Fruit fly (Drosophila melanogaster) whole organism, embryonic: ENCODE measurements around the gene CG43255.

Experiments
- Antp ChIP-seq: fragments of 200-800 bp; sonication (Bioruptor generic); optimal IDR thresholded peaks from 3 replicates; lab custom pipeline; 2016; ENCODE audit warnings: missing biosample characterization, missing genetic modification characterization
- CG10959 ChIP-seq: fragments of 200-800 bp; sonication (Bioruptor generic); IDR thresholded peaks from 2 replicates; pipeline ENCODE4 v1.3.6; 2022; ENCODE audit warnings: missing biosample characterization, missing genetic modification characterization
- CG11398 ChIP-seq: fragments of 200-800 bp; sonication (Bioruptor generic); optimal IDR thresholded peaks from 2 replicates; lab custom pipeline; 2016; ENCODE audit warnings: missing biosample characterization, missing genetic modification characterization
- CG11560 ChIP-seq: fragments of 200-800 bp; sonication (Bioruptor generic); IDR thresholded peaks from 3 replicates; pipeline ENCODE4 v1.3.6; 2022; ENCODE audit warnings: missing biosample characterization, missing genetic modification characterization
- CG12391 ChIP-seq: fragments of 200-800 bp; sonication (Bioruptor generic); optimal IDR thresholded peaks from 3 replicates; lab custom pipeline; 2018; ENCODE audit warnings: missing biosample characterization, mild to moderate bottlenecking, missing genetic modification characterization, moderate library complexity
- CG12659 ChIP-seq: fragments of 200-800 bp; sonication (Bioruptor generic); optimal IDR thresholded peaks from 3 replicates; lab custom pipeline; 2017; ENCODE audit warnings: mild to moderate bottlenecking, missing biosample characterization, missing genetic modification reagents, missing genetic modification characterization
- CG1602 ChIP-seq: fragments of 200-800 bp; sonication (Bioruptor generic); optimal IDR thresholded peaks from 3 replicates; lab custom pipeline; 2016; ENCODE audit warnings: missing biosample characterization, missing genetic modification characterization
- CG17361 ChIP-seq: fragments of 200-800 bp; sonication (Bioruptor generic); IDR thresholded peaks from 3 replicates; pipeline ENCODE4 v1.3.6; 2022; ENCODE audit warnings: missing biosample characterization, missing genetic modification characterization
- CG17612 ChIP-seq: fragments of 200-800 bp; sonication (Bioruptor generic); IDR thresholded peaks from 2 replicates; pipeline ENCODE4 v1.3.6; 2022; ENCODE audit warnings: missing biosample characterization, missing genetic modification characterization
- CG18011 ChIP-seq: fragments of 200-800 bp; sonication (Bioruptor generic); optimal IDR thresholded peaks from 2 replicates; lab custom pipeline; 2017; ENCODE audit warnings: missing biosample characterization, missing genetic modification characterization, mild to moderate bottlenecking, moderate library complexity, missing genotype
- CG2116 ChIP-seq: fragments of 200-800 bp; sonication (Bioruptor generic); optimal IDR thresholded peaks from 3 replicates; lab custom pipeline; 2018; ENCODE audit warnings: missing biosample characterization, mild to moderate bottlenecking, missing genetic modification characterization
- CG3163 ChIP-seq: fragments of 200-800 bp; sonication (Bioruptor generic); optimal IDR thresholded peaks from 3 replicates; lab custom pipeline; 2016; ENCODE audit warnings: missing biosample characterization, missing genetic modification characterization
- CG5180 ChIP-seq: fragments of 200-800 bp; sonication (Bioruptor generic); optimal IDR thresholded peaks from 3 replicates; lab custom pipeline; 2017; ENCODE audit warnings: missing biosample characterization, missing genetic modification characterization, mild to moderate bottlenecking, moderate library complexity, missing genetic modification reagents
- CG6254 ChIP-seq: fragments of 200-800 bp; sonication (Bioruptor generic); optimal IDR thresholded peaks from 3 replicates; lab custom pipeline; 2017; ENCODE audit warnings: mild to moderate bottlenecking, missing biosample characterization, missing genetic modification reagents, missing genetic modification characterization
- CG7556 ChIP-seq: fragments of 200-800 bp; sonication (Bioruptor generic); optimal IDR thresholded peaks from 2 replicates; lab custom pipeline; 2017; ENCODE audit warnings: missing biosample characterization, mild to moderate bottlenecking, missing genetic modification characterization
- CrebB ChIP-seq: fragments of 200-800 bp; sonication (Bioruptor generic); optimal IDR thresholded peaks from 3 replicates; lab custom pipeline; 2018; ENCODE audit warnings: missing biosample characterization, mild to moderate bottlenecking, missing genetic modification characterization
- D ChIP-seq, 2 experiments: fragments of 200-800 bp in 1 of 2; fragments of >200 bp in 1 of 2; sonication (Bioruptor generic) in 1 of 2; optimal IDR thresholded peaks; 2 replicates in 1 of 2; 3 replicates in 1 of 2; lab custom pipeline; 2017; ENCODE audit warnings: mild to moderate bottlenecking in 1 of 2, missing biosample characterization in 1 of 2, missing genetic modification characterization in 1 of 2, missing genetic modification reagents in 1 of 2
- Doc2 ChIP-seq: fragments of 200-800 bp; sonication (Bioruptor generic); IDR thresholded peaks from 2 replicates; pipeline ENCODE4 v1.3.6; 2022; ENCODE audit warnings: missing biosample characterization, missing genetic modification characterization
- H2.0 ChIP-seq: fragments of 200-800 bp; sonication (Bioruptor generic); IDR thresholded peaks from 2 replicates; pipeline ENCODE4 v1.3.6; 2022; ENCODE audit warnings: missing biosample characterization, missing genetic modification characterization
- HHEX ChIP-seq: fragments of 200-800 bp; sonication (Bioruptor generic); optimal IDR thresholded peaks from 3 replicates; lab custom pipeline; 2017; ENCODE audit warnings: missing biosample characterization, mild to moderate bottlenecking, missing genetic modification characterization, missing genetic modification reagents
- Hey ChIP-seq: fragments of 200-800 bp; sonication (Bioruptor generic); optimal IDR thresholded peaks from 3 replicates; lab custom pipeline; 2018; ENCODE audit warnings: missing biosample characterization, mild to moderate bottlenecking, missing genetic modification characterization
- NFAT ChIP-seq: fragments of 200-800 bp; sonication (Bioruptor generic); IDR thresholded peaks from 2 replicates; pipeline ENCODE4 v1.3.6; 2022; ENCODE audit warnings: missing biosample characterization, missing genetic modification characterization
- Ptx1 ChIP-seq: fragments of 200-800 bp; sonication (Bioruptor generic); IDR thresholded peaks from 2 replicates; pipeline ENCODE4 v1.3.6; 2022; ENCODE audit warnings: missing biosample characterization, missing genetic modification characterization
- Ravus ChIP-seq: fragments of 200-800 bp; sonication (Bioruptor generic); IDR thresholded peaks from 2 replicates; pipeline ENCODE4 v1.3.6; 2022; ENCODE audit warnings: missing biosample characterization, missing genetic modification characterization
- ab ChIP-seq: fragments of 200-800 bp; sonication (Bioruptor generic); optimal IDR thresholded peaks from 2 replicates; lab custom pipeline; 2016; ENCODE audit warnings: missing biosample characterization, missing genetic modification characterization
- ap ChIP-seq: fragments of 200-800 bp; sonication (Bioruptor generic); IDR thresholded peaks from 2 replicates; pipeline ENCODE4 v1.3.6; 2022; ENCODE audit warnings: missing biosample characterization, missing genetic modification characterization
- bowl ChIP-seq: fragments of 200-800 bp; sonication (Bioruptor generic); IDR thresholded peaks from 2 replicates; pipeline ENCODE4 v1.3.6; 2022; ENCODE audit warnings: missing biosample characterization, missing genetic modification characterization
- caup ChIP-seq: fragments of 200-800 bp; sonication (Bioruptor generic); optimal IDR thresholded peaks from 3 replicates; lab custom pipeline; 2017; ENCODE audit warnings: missing biosample characterization, mild to moderate bottlenecking, missing genetic modification characterization, moderate library complexity; ENCODE audit not compliant: severe bottlenecking
- chif ChIP-seq, 2 experiments: fragments of 200-800 bp; sonication (Bioruptor generic); optimal IDR thresholded peaks; 3 replicates each; lab custom pipeline; 2016; ENCODE audit warnings: missing biosample characterization in 2 of 2, missing genetic modification characterization in 2 of 2
- chinmo ChIP-seq: fragments of 200-800 bp; sonication (Bioruptor generic); IDR thresholded peaks from 4 replicates; pipeline ENCODE4 v1.3.6; 2022; ENCODE audit warnings: missing biosample characterization, missing genetic modification characterization; ENCODE audit not compliant: partially characterized antibody
- crp ChIP-seq, 2 experiments: fragments of 200-800 bp; sonication (Bioruptor generic); optimal IDR thresholded peaks; 2 replicates in 1 of 2; 3 replicates in 1 of 2; lab custom pipeline; 2017; ENCODE audit warnings: missing biosample characterization in 2 of 2, missing genetic modification characterization in 2 of 2, mild to moderate bottlenecking in 1 of 2, moderate library complexity in 1 of 2
- dan ChIP-seq: fragments of 200-800 bp; sonication (Bioruptor generic); IDR thresholded peaks from 2 replicates; pipeline ENCODE4 v1.3.6; 2022; ENCODE audit warnings: missing biosample characterization, missing genetic modification characterization
- dpn ChIP-seq, 2 experiments: fragments of 200-800 bp; sonication (Bioruptor generic); optimal IDR thresholded peaks; 3 replicates each; lab custom pipeline; 2016; ENCODE audit warnings: missing biosample characterization in 2 of 2, missing genetic modification characterization in 2 of 2
- ems ChIP-seq: fragments of 200-800 bp; sonication (Bioruptor generic); optimal IDR thresholded peaks from 3 replicates; lab custom pipeline; 2016; ENCODE audit warnings: missing biosample characterization, missing genetic modification characterization
- ftz-f1 ChIP-seq: fragments of 200-800 bp; sonication (Bioruptor generic); optimal IDR thresholded peaks from 2 replicates; lab custom pipeline; 2016; ENCODE audit warnings: missing biosample characterization, missing genetic modification characterization
- inv ChIP-seq: fragments of 200-800 bp; sonication (Bioruptor generic); IDR thresholded peaks from 2 replicates; pipeline ENCODE4 v1.3.6; 2022; ENCODE audit warnings: missing biosample characterization, missing genetic modification characterization; ENCODE audit not compliant: partially characterized antibody
- kni ChIP-seq: fragments of 200-800 bp; sonication (Bioruptor generic); optimal IDR thresholded peaks from 3 replicates; lab custom pipeline; 2017; ENCODE audit warnings: mild to moderate bottlenecking, missing biosample characterization, missing genetic modification reagents, missing genetic modification characterization
- lilli ChIP-seq: fragments of 200-800 bp; sonication (Bioruptor generic); optimal IDR thresholded peaks from 3 replicates; lab custom pipeline; 2016; ENCODE audit warnings: missing biosample characterization, missing genetic modification characterization
- maf-S ChIP-seq: fragments of 200-800 bp; sonication (Bioruptor generic); optimal IDR thresholded peaks from 2 replicates; lab custom pipeline; 2016; ENCODE audit warnings: missing biosample characterization, missing genetic modification characterization
- nerfin-2 ChIP-seq: fragments of 200-800 bp; sonication (Bioruptor generic); IDR thresholded peaks from 2 replicates; pipeline ENCODE4 v1.3.6; 2022; ENCODE audit warnings: missing biosample characterization, missing genetic modification characterization; ENCODE audit not compliant: partially characterized antibody
- nmo ChIP-seq: fragments of 200-800 bp; sonication (Bioruptor generic); optimal IDR thresholded peaks from 2 replicates; lab custom pipeline; 2018; ENCODE audit warnings: missing biosample characterization, mild to moderate bottlenecking, missing genetic modification characterization, moderate library complexity
- prd ChIP-seq, 3 experiments: fragments of >200 bp in 2 of 3; fragments of 200-800 bp in 1 of 3; sonication (Bioruptor generic) in 1 of 3; optimal IDR thresholded peaks in 2 of 3; IDR thresholded peaks in 1 of 3; 2 replicates in 2 of 3; 3 replicates in 1 of 3; pipeline versions ENCODE4 v1.3.6 to Lab custom; 2017 to 2022; ENCODE audit warnings: missing biosample characterization in 1 of 3, missing genetic modification characterization in 1 of 3
- salm ChIP-seq: fragments of 200-800 bp; sonication (Bioruptor generic); optimal IDR thresholded peaks from 2 replicates; lab custom pipeline; 2018; ENCODE audit warnings: missing biosample characterization, mild to moderate bottlenecking, missing genetic modification characterization
- sens ChIP-seq: fragments of 200-800 bp; sonication (Bioruptor generic); peaks from one replicate; lab custom pipeline; 2016; ENCODE audit warnings: missing biosample characterization, missing genetic modification characterization
- sim ChIP-seq: fragments of 200-800 bp; sonication (Bioruptor generic); IDR thresholded peaks from 2 replicates; pipeline ENCODE4 v1.3.6; 2022; ENCODE audit warnings: missing biosample characterization, missing genetic modification characterization
- sna ChIP-seq: fragments of 200-800 bp; sonication (Bioruptor generic); IDR thresholded peaks from 2 replicates; pipeline ENCODE4 v1.3.6; 2022; ENCODE audit warnings: missing biosample characterization, missing genetic modification characterization; ENCODE audit not compliant: partially characterized antibody
- vfl ChIP-seq: fragments of 200-800 bp; sonication (Bioruptor generic); optimal IDR thresholded peaks from 2 replicates; lab custom pipeline; 2016; ENCODE audit warnings: missing biosample characterization, missing genetic modification characterization

CG43255 gene

dm6 chrX:8891565-8892276 is 32.0 kb upstream of the CG43255 start (continued):
- TF ChIP-seq CG10959 (GFP tag; lab: Robert Waterston, UW) (0 out of 2 replicates have a peak, but pooled peaks have one; percentile 30), CG12659 (GFP tag; lab: Kevin White, UChicago) (peak; percentile 63), CG5180 (GFP tag; lab: Kevin White, UChicago) (peak; percentile 46), nmo (peak; percentile 85), Hey (no peak), CG17361 (GFP tag; lab: Robert Waterston, UW) (peak; percentile 75), chinmo (peak; percentile 82; the same call in 2 of the 4 replicates), CG7556 (GFP tag; lab: Kevin White, UChicago) (peak; percentile 68), inv (GFP tag; lab: Robert Waterston, UW) (no peak), salm (peak; percentile 47), HHEX (peak; percentile 71), bowl (0 out of 2 replicates have a peak, but pooled peaks have one; percentile 38), Ptx1 (GFP tag; lab: Robert Waterston, UW) (peak; percentile 81), ab (no peak), chif (GFP tag; optimal IDR thresholded peaks at IDR 0.05; lab: Kevin White, UChicago) (peak; percentile 19 to 26), CG2116 (GFP tag; lab: Kevin White, UChicago) (no peak), CrebB (tag; lab: Kevin White, UChicago) (no peak), maf-S (GFP tag; lab: Kevin White, UChicago) (peak; percentile 20), Antp (GFP tag; lab: Kevin White, UChicago) (no peak), dpn (GFP tag; optimal IDR thresholded peaks at IDR 0.05; lab: Kevin White, UChicago) (peak; percentile 41 to 54), ftz-f1 (GFP tag; lab: Kevin White, UChicago) (peak; percentile 21), D (optimal IDR thresholded peaks at IDR 0.05; lab: Kevin White, UChicago) (no peak), D (GFP tag; optimal IDR thresholded peaks at IDR 0.05; lab: Kevin White, UChicago) (peak; percentile 66), prd (optimal IDR thresholded peaks at IDR 0.05; lab: Kevin White, UChicago) (no peak), prd (GFP tag; IDR thresholded peaks at IDR 0.05; lab: Robert Waterston, UW) (peak; percentile 71), CG17612 (GFP tag; lab: Robert Waterston, UW) (no peak; the same call in 1 of the 2 replicates), NFAT (peak; percentile 10; the same call in 1 of the 2 replicates), sens (GFP tag; lab: Kevin White, UChicago) (peak; percentile 90), dan (no peak), CG18011 (no peak), CG11398 (GFP tag; lab: Kevin White, UChicago) (no peak), CG11560 (tag; lab: Robert Waterston, UW) (no peak), sim (GFP tag; lab: Robert Waterston, UW) (0 out of 2 replicates have a peak, but pooled peaks have one; percentile 16), CG6254 (peak; percentile 15), crp (GFP tag; optimal IDR thresholded peaks at IDR 0.05; lab: Kevin White, UChicago) (peak in 1 of 2 experiments; percentile 18), CG12391 (tag; lab: Kevin White, UChicago) (peak; percentile 79), nerfin-2 (no peak), CG3163 (peak; percentile 87), H2.0 (GFP tag; lab: Robert Waterston, UW) (peak; percentile 67), ap (GFP tag; lab: Robert Waterston, UW) (peak; percentile 58; the same call in 1 of the 2 replicates), kni (GFP tag; lab: Kevin White, UChicago) (peak; percentile 39), CG1602 (GFP tag; lab: Kevin White, UChicago) (peak; percentile 38), ems (GFP tag; lab: Kevin White, UChicago) (peak; percentile 71), Doc2 (GFP tag; lab: Robert Waterston, UW) (no peak), Ravus (GFP tag; lab: Robert Waterston, UW) (peak; percentile 38), vfl (GFP tag; lab: Kevin White, UChicago) (no peak), sna (no peak), lilli (peak; percentile 76), caup (GFP tag; lab: Kevin White, UChicago) (peak; percentile 58)
